Worm (Caenorhabditis elegans): ENCODE measurements around the gene mrpl-48.

The mrpl-48 gene

DNA sequence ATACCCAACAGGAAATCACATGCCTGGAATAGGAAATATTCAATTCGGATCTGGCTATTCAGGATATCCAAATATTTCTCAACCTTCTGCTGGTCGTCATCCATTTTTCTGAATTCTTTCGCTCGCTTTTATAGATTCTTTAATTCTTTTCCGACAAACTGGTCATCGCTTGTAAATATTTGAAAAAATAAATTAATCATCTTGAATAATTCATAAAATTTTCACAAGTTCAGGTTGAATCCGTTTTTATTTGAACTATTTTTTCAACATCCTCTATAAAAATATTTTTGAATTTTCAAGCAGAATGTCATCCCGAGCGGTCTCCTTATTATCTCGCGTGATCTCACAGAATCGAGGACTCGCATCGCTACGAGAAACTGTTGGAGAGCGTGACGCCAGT lies at the start of gene mrpl-48:
TSS of gene mrpl-48 (plus strand) at position 301 of the 400 bp plus-strand sequence.
- TF ChIP-seq W03F9.2 (tag; optimal IDR thresholded peaks at IDR 0.05) (no peak), him-1 (tag; optimal IDR thresholded peaks at IDR 0.05) (no peak), dao-5 (tag; optimal IDR thresholded peaks at IDR 0.05) (no peak)

DNA sequence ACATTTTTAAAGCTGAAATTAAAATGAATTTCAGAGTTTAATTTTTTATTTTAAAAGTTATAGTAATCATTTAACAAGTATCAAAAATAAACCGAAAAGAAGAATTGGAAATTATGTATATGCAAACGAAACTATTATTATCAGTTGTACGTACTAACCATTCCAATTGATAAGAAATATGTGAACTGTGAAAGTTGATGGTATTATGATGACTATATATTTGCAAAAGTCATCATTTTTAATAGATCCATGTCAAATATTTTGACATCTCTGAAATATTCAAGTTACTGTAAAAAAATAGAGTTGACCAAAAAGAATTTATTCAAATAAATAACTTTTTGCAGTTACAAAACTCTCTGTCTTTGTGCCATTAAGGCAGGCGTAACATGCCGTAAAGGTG lies 45.5 kb upstream of the mrpl-48 start, which contains the start of gene ugt-48:
TSS of gene ugt-48 (minus strand) at position 12 of the 400 bp plus-strand sequence.
- TF ChIP-seq W03F9.2 (tag; optimal IDR thresholded peaks at IDR 0.05) (no peak), dao-5 (tag; optimal IDR thresholded peaks at IDR 0.05) (no peak), him-1 (tag; optimal IDR thresholded peaks at IDR 0.05) (no peak)

DNA sequence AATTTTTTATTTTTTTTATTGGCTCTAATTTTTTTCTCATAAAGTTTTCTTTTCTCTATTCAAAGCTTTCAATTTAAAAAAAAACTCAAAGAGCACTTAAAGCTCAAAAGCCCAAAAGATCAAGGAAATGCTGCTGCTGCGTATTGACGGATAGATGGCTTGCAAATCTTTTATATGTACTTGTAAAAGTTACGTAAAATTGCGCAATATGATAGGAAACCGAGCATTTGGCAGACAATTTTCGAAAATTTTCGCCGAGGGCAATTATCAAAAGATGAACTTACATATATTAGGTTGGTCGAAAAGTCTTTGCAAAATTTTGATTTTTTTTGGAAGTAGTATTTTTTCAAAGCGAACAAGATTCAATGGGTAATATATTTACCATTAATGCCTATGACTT lies 45.0 kb upstream of the mrpl-48 start:
- TF ChIP-seq him-1 (tag; optimal IDR thresholded peaks at IDR 0.05), result no peak
- TF ChIP-seq dao-5 (tag; optimal IDR thresholded peaks at IDR 0.05), result no peak
- no peak for TF ChIP-seq W03F9.2 (tag; optimal IDR thresholded peaks at IDR 0.05)

- TF ChIP-seq him-1 (tag; optimal IDR thresholded peaks at IDR 0.05) (no peak), dao-5 (tag; optimal IDR thresholded peaks at IDR 0.05) (no peak), W03F9.2 (tag; optimal IDR thresholded peaks at IDR 0.05) (no peak)
Measured at ce11 chrV:5558590-5558989, 34.9 kb upstream of the mrpl-48 start, which contains the start of gene glb-5. Gene glb-5 (plus strand): TSS chrV:5558890.

ce11 chrV:5559882-5560281 lies 33.6 kb upstream of the mrpl-48 start:
- TF ChIP-seq W03F9.2 (tag; optimal IDR thresholded peaks at IDR 0.05) (no peak), him-1 (tag; optimal IDR thresholded peaks at IDR 0.05) (no peak), dao-5 (tag; optimal IDR thresholded peaks at IDR 0.05) (no peak)

ce11 chrV:5567119-5567518 lies 26.4 kb upstream of the mrpl-48 start, which contains the start of gene C18C4.7:
Gene C18C4.7 (minus strand): TSS chrV:5567219.
- TF ChIP-seq W03F9.2 (tag; optimal IDR thresholded peaks at IDR 0.05), result no peak
- no peak for TF ChIP-seq dao-5 (tag; optimal IDR thresholded peaks at IDR 0.05)
- TF ChIP-seq him-1 (tag; optimal IDR thresholded peaks at IDR 0.05), result no peak

- TF ChIP-seq dao-5 (tag; optimal IDR thresholded peaks at IDR 0.05) (no peak), W03F9.2 (tag; optimal IDR thresholded peaks at IDR 0.05) (no peak), him-1 (tag; optimal IDR thresholded peaks at IDR 0.05) (no peak)
Measured at ce11 chrV:5570433-5570832, 23.1 kb upstream of the mrpl-48 start, which contains the start of gene glb-6. Gene glb-6 (minus strand): TSS chrV:5570533.

- no peak for TF ChIP-seq dao-5 (tag; optimal IDR thresholded peaks at IDR 0.05)
- TF ChIP-seq W03F9.2 (tag; optimal IDR thresholded peaks at IDR 0.05), result no peak
Measured at ce11 chrV:5571691-5572090, 21.8 kb upstream of the mrpl-48 start.

- TF ChIP-seq dao-5 (tag; optimal IDR thresholded peaks at IDR 0.05), result no peak
- TF ChIP-seq W03F9.2 (tag; optimal IDR thresholded peaks at IDR 0.05), result peak; percentile 54
- peak; percentile 27 for TF ChIP-seq him-1 (tag; optimal IDR thresholded peaks at IDR 0.05)
Measured at ce11 chrV:5576008-5576407, 17.5 kb upstream of the mrpl-48 start.

- TF ChIP-seq him-1 (tag; optimal IDR thresholded peaks at IDR 0.05) (no peak), W03F9.2 (tag; optimal IDR thresholded peaks at IDR 0.05) (no peak), dao-5 (tag; optimal IDR thresholded peaks at IDR 0.05) (no peak)
Measured at ce11 chrV:5579666-5580065, 13.8 kb upstream of the mrpl-48 start.

ce11 chrV:5580517-5580916 lies 13.0 kb upstream of the mrpl-48 start:
- no peak for TF ChIP-seq W03F9.2 (tag; optimal IDR thresholded peaks at IDR 0.05)
- TF ChIP-seq dao-5 (tag; optimal IDR thresholded peaks at IDR 0.05), result no peak
- no peak for TF ChIP-seq him-1 (tag; optimal IDR thresholded peaks at IDR 0.05)

- TF ChIP-seq W03F9.2 (tag; optimal IDR thresholded peaks at IDR 0.05) (no peak), dao-5 (tag; optimal IDR thresholded peaks at IDR 0.05) (no peak), him-1 (tag; optimal IDR thresholded peaks at IDR 0.05) (no peak)
Measured at ce11 chrV:5581312-5581711, 12.2 kb upstream of the mrpl-48 start, which contains the start of gene klc-2. Gene klc-2 (minus strand): TSS chrV:5581412.

ce11 chrV:5582308-5582707 lies 11.2 kb upstream of the mrpl-48 start:
- TF ChIP-seq dao-5 (tag; optimal IDR thresholded peaks at IDR 0.05) (no peak), W03F9.2 (tag; optimal IDR thresholded peaks at IDR 0.05) (no peak), him-1 (tag; optimal IDR thresholded peaks at IDR 0.05) (no peak)

DNA sequence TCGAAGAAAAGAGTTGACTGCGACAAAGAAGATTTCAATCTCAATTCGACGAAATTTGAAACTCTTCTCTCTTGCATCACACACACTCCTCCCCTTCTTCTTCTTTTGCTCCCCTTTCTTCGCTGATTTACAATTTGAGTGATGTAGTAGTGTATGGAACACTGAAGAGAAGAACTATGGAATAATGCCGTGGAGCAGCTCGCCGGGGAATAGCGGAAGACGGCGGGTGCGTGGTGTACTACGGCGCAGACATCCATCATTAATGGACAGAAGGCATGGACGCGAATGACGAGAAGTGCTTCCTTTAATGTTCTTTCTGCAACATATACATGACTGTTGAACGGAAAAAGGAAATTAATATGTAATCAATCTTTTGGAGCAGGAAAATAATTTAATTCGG lies 10.6 kb upstream of the mrpl-48 start:
- TF ChIP-seq dao-5 (tag; optimal IDR thresholded peaks at IDR 0.05) (no peak), W03F9.2 (tag; optimal IDR thresholded peaks at IDR 0.05) (no peak), him-1 (tag; optimal IDR thresholded peaks at IDR 0.05) (no peak)

ce11 chrV:5584293-5584776 lies 9.2 kb upstream of the mrpl-48 start, which contains the start of gene pas-6:
Gene pas-6 (minus strand): TSS chrV:5584343.
- TF ChIP-seq W03F9.2 (tag; optimal IDR thresholded peaks at IDR 0.05) (peak; percentile 10), him-1 (tag; optimal IDR thresholded peaks at IDR 0.05) (no peak)
